Worm (Caenorhabditis elegans): ENCODE data around the gene T27E7.4.

ce11 chrIV:14572607-14573006 is 37.7 kb upstream of the T27E7.4 start, which contains the start of gene glb-34:
- no peak for TF ChIP-seq nhr-77 (tag; optimal IDR thresholded peaks at IDR 0.05)
- no peak for TF ChIP-seq ama-1 (optimal IDR thresholded peaks at IDR 0.05)
- TF ChIP-seq zag-1 (tag; optimal IDR thresholded peaks at IDR 0.05), result no peak
- no peak for TF ChIP-seq skn-1 (tag; optimal IDR thresholded peaks at IDR 0.05)
- no peak for TF ChIP-seq nhr-11 (tag; optimal IDR thresholded peaks at IDR 0.05)
- TF ChIP-seq pqm-1 (tag; optimal IDR thresholded peaks at IDR 0.05), result no peak
- no peak for TF ChIP-seq fos-1 (tag; optimal IDR thresholded peaks at IDR 0.05)
- TF ChIP-seq nhr-237 (tag; optimal IDR thresholded peaks at IDR 0.05), result no peak
